Worm (Caenorhabditis elegans): ENCODE results near the gene ZC239.16.

- TF ChIP-seq lsy-2 (tag; optimal IDR thresholded peaks at IDR 0.05) (no peak), pha-4 (tag; optimal IDR thresholded peaks at IDR 0.05) (no peak)
Measured at ce11 chrII:3247556-3247955, 22.4 kb upstream of the ZC239.16 start.

Data from whole organism, mixed stage, embryonic.